Worm (Caenorhabditis elegans) whole organism, L4/young adult: ENCODE results near the gene tpra-1.

Source experiments
- W03F9.2 ChIP-seq: fragments of 150-350 bp; optimal IDR thresholded peaks from 2 replicates; lab custom pipeline; 2014; ENCODE audit warnings: missing biosample characterization, missing genetic modification characterization
- dao-5 ChIP-seq: sonication (generic microtip); optimal IDR thresholded peaks from 2 replicates; lab custom pipeline; 2016; ENCODE audit warnings: missing genotype, missing genetic modification characterization, moderate library complexity, missing compliant biosample characterization
- him-1 ChIP-seq: sonication (generic microtip); optimal IDR thresholded peaks from 2 replicates; lab custom pipeline; 2016; ENCODE audit warnings: missing genotype, missing genetic modification reagents, missing genetic modification characterization, missing compliant biosample characterization

- TF ChIP-seq W03F9.2 (tag; lab: Kevin White, UChicago) (no peak), dao-5 (no peak), him-1 (tag; lab: Kevin White, UChicago) (no peak)
Measured at ce11 chrIV:8914187-8914586, 42.1 kb upstream of the tpra-1 start.
